Worm (Caenorhabditis elegans): ENCODE data around the gene sri-53.
A peak's percentile ranks its signal among the peaks of the same experiment; 100 is the strongest.
"Not testable (repeated sequence)": the region's sequence is repeated elsewhere in the genome, so short reads cannot be mapped to it uniquely, and the experiment has no call there.

sri-53 gene

ce11 chrII:3195739-3196138, 6.7 kb downstream of the sri-53 start:
- TF ChIP-seq set-16 (GFP tag; IDR thresholded peaks at IDR 0.05) (peak; percentile 79), ceh-62 (tag; optimal IDR thresholded peaks at IDR 0.05) (no peak)

DNA sequence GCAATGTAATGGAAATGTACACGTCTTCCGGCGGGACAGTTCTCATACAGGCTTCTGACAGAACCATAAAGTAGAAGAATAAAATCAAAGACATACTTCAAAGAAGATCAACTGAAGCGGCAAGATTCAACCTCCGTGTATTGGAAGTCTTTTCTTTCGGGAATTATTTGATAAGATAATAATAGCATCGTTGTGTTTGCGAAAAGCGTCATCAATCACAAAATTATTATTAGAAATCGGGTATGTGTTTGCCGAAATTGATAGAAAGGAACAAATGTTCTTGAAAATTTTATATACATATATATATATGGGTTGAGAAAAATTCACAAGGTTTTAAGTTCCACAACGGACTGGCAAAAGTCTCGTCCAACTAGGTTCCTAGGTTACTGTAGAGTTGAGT, 10.9 kb downstream of the sri-53 start, which contains the start of gene Y27F2A.9:
Gene Y27F2A.9, minus strand, starts transcription at position 101 of the 400 bp plus-strand sequence.
- not testable (repeated sequence) for TF ChIP-seq tra-1 (GFP tag; IDR thresholded peaks at IDR 0.05); hlh-11 (tag; optimal IDR thresholded peaks at IDR 0.05); ces-1 (GFP tag; optimal IDR thresholded peaks at IDR 0.05)

ce11 chrII:3189038-3189437, 13.4 kb downstream of the sri-53 start, which contains the start of gene Y27F2A.11:
Y27F2A.11 (plus strand) TSS chrII:3189338.
- TF ChIP-seq daf-16 (GFP tag; optimal IDR thresholded peaks at IDR 0.05); daf-16 (tag; optimal IDR thresholded peaks at IDR 0.05); unc-62 (GFP tag; optimal IDR thresholded peaks at IDR 0.05 in 1 of 2); unc-62 (tag; optimal IDR thresholded peaks at IDR 0.05); F37D6.2 (tag; optimal IDR thresholded peaks at IDR 0.05): not testable (repeated sequence)

DNA sequence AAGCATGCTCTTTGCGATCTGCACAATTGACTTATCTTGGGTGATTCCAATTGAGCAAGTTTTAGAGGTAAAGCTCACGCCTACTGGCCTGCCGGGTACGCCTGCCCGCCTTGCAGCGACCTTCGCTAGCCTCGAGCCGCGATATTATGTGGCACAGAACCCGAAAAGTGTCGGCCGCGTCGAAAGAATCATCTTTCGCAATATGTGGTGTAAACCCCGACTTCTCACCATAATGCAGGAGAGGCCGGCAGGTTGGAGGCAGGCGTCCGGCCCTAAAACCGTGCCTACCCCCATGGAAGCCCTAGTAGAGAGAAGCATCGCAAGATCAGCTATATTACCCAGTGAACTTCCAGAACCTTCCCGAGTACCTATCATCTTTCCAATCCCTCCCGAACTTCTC, 16.6 kb downstream of the sri-53 start:
- no peak for TF ChIP-seq pqm-1 (tag; optimal IDR thresholded peaks at IDR 0.05)
- TF ChIP-seq madf-9 (GFP tag; conservative IDR thresholded peaks at IDR 0.05): no peak
- TF ChIP-seq mdt-29 (GFP tag; IDR thresholded peaks at IDR 0.05): no peak
- no peak for TF ChIP-seq sdz-12 (GFP tag; optimal IDR thresholded peaks at IDR 0.05)
- TF ChIP-seq egl-43 (GFP tag; IDR thresholded peaks at IDR 0.05): 0 out of 2 replicates have a peak, but pooled peaks have one; percentile 44
- TF ChIP-seq set-16 (GFP tag; IDR thresholded peaks at IDR 0.05): peak; percentile 55
- no peak for TF ChIP-seq daf-12 (tag; optimal IDR thresholded peaks at IDR 0.05)
- no peak for TF ChIP-seq ztf-11 (tag; optimal IDR thresholded peaks at IDR 0.05)
- TF ChIP-seq ceh-32 (tag; optimal IDR thresholded peaks at IDR 0.05; ENCODE audit: poor library complexity): no peak
- TF ChIP-seq Y48G9A.11 (GFP tag; IDR thresholded peaks at IDR 0.05): peak; percentile 41; the same call in 1 of the 2 replicates
- no peak for TF ChIP-seq zip-2 (tag; optimal IDR thresholded peaks at IDR 0.05)
- no peak for TF ChIP-seq nhr-102 (tag; optimal IDR thresholded peaks at IDR 0.05)
- TF ChIP-seq gei-8 (GFP tag; optimal IDR thresholded peaks at IDR 0.05): no peak
- TF ChIP-seq aha-1 (tag): peak; percentile 21
- no peak for TF ChIP-seq nhr-42 (GFP tag; IDR thresholded peaks at IDR 0.05)
- TF ChIP-seq dve-1 (tag; optimal IDR thresholded peaks at IDR 0.05; ENCODE audit: insufficient read depth): no peak

DNA sequence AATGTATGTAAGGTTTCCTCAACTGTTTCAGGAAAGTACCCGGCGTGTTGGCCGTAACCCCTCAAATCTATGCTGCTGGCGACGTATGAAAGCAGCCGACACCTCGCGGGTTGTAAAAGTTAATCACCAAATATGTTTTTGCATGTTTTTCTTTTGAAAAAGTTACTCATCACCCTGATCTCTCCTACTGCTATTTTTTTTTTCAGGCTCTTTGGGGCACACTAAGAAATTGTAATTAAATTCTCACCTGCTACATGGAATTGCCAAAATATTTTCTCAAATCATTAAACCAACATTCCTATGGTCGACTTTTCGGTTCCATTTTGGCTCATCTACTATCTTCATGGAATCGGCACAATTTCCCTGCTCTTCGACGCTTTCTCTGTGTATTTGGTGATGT, 17.6 kb downstream of the sri-53 start, which contains the start of gene sri-78:
Gene sri-78, plus strand, starts transcription at position 301 of the 400 bp plus-strand sequence.
- TF ChIP-seq ctbp-1 (GFP tag; IDR thresholded peaks at IDR 0.05); sdz-12 (GFP tag; optimal IDR thresholded peaks at IDR 0.05); madf-9 (GFP tag; conservative IDR thresholded peaks at IDR 0.05): not testable (repeated sequence)

DNA sequence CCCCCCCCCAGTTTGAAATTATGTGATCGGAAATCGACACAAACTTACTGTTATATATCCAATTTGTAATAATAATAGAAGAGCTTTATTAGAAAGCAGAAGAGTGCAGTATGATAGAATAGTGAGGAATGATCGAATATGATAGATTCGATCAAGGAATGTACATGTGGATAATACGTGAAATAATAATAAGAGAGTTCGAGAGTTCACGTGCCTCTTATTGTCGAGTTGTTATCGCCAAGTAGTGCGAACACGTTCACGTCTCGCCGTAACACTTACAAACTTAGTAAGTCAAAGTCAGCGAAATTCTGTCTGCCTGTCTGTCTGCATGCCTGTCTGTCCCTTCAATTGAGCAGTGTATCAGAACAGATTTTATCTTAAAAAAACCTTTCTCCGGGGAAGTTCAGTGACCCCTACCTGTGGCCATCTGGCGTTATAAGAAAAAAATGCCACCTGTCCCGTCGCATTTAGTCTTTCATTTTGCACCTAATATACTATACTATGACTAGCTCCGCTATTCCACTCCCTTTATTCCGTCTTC, 19.0 kb downstream of the sri-53 start, which contains the start of the genes Y27F2A.6 and Y27F2A.8:
Gene Y27F2A.6, minus strand, starts transcription at position 101 of the 541 bp plus-strand sequence.
Gene Y27F2A.8, plus strand, starts transcription at position 491 of the 541 bp plus-strand sequence.
- not testable (repeated sequence) for TF ChIP-seq nhr-6 (tag; optimal IDR thresholded peaks at IDR 0.05); attf-4 (tag; optimal IDR thresholded peaks at IDR 0.05); nhr-42 (GFP tag; IDR thresholded peaks at IDR 0.05)

DNA sequence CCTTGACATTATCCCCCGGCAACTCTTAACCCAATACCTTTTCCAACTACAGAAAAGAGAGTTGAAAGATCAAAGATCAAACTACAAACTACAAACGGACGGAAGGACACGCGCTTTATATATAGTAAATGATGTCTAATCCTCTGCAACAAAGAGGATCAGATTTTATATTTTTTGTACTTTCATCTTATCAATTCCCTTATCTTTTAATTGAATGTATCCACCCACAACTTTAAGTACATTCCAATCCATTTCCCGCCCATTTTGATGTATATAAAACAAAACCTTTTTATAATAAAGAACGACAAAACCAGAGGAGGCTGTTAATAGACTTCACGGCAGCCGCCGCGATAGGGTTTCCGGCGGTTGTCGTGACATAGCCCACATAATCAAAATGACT, 24.8 kb downstream of the sri-53 start, which contains the start of gene sri-40:
Gene sri-40, plus strand, starts transcription at position 301 of the 400 bp plus-strand sequence.
- not testable (repeated sequence) for TF ChIP-seq snpc-4 (tag; optimal IDR thresholded peaks at IDR 0.05); nhr-25 (tag; optimal IDR thresholded peaks at IDR 0.05; ENCODE audit: borderline replicate concordance, insufficient read depth); daf-19 (GFP tag; conservative IDR thresholded peaks at IDR 0.05)
